Fruit fly (Drosophila melanogaster) whole organism, embryonic: ENCODE results near the gene CG14054.

Experiments
- BtbVII ChIP-seq: fragments of 200-800 bp; sonication (Bioruptor generic); optimal IDR thresholded peaks from 3 replicates; lab custom pipeline; 2017; ENCODE audit warnings: missing biosample characterization, mild to moderate bottlenecking, missing genetic modification characterization
- CG11093 ChIP-seq: fragments of 200-800 bp; sonication (Bioruptor generic); IDR thresholded peaks from 3 replicates; pipeline ENCODE4 v1.3.6; 2022; ENCODE audit warnings: missing biosample characterization, missing genetic modification characterization
- CG11247 ChIP-seq: fragments of 200-800 bp; sonication (Bioruptor generic); IDR thresholded peaks from 2 replicates; pipeline ENCODE4 v1.3.6; 2022; ENCODE audit warnings: missing biosample characterization, missing genetic modification characterization
- CG11723 ChIP-seq: fragments of 200-800 bp; sonication (Bioruptor generic); optimal IDR thresholded peaks from 2 replicates; lab custom pipeline; 2017; ENCODE audit warnings: missing biosample characterization, mild to moderate bottlenecking, missing genetic modification characterization
- CG12155 ChIP-seq: fragments of 200-800 bp; sonication (Bioruptor generic); optimal IDR thresholded peaks from 3 replicates; lab custom pipeline; 2016; ENCODE audit warnings: missing biosample characterization, missing genetic modification characterization
- CG16813 ChIP-seq: fragments of 200-800 bp; sonication (Bioruptor generic); IDR thresholded peaks from 3 replicates; pipeline ENCODE4 v1.3.6; 2022; ENCODE audit warnings: missing biosample characterization, missing genetic modification characterization; ENCODE audit not compliant: partially characterized antibody
- CG17802 ChIP-seq: fragments of 200-800 bp; sonication (Bioruptor generic); optimal IDR thresholded peaks from 2 replicates; lab custom pipeline; 2018; ENCODE audit warnings: missing biosample characterization, mild to moderate bottlenecking, missing genetic modification characterization, moderate library complexity
- CG18619 ChIP-seq: fragments of 200-800 bp; sonication (Bioruptor generic); optimal IDR thresholded peaks from 3 replicates; lab custom pipeline; 2017; ENCODE audit warnings: missing biosample characterization, mild to moderate bottlenecking, missing genetic modification characterization
- CG30020 ChIP-seq: fragments of 200-800 bp; optimal IDR thresholded peaks from 2 replicates; lab custom pipeline; 2019; ENCODE audit warnings: missing biosample characterization, mild to moderate bottlenecking, missing genetic modification characterization, moderate library complexity
- CG3163 ChIP-seq: fragments of 200-800 bp; sonication (Bioruptor generic); optimal IDR thresholded peaks from 3 replicates; lab custom pipeline; 2016; ENCODE audit warnings: missing biosample characterization, missing genetic modification characterization
- CG3995 ChIP-seq: fragments of 200-800 bp; sonication (Bioruptor generic); optimal IDR thresholded peaks from 3 replicates; lab custom pipeline; 2016; ENCODE audit warnings: missing biosample characterization, missing genetic modification characterization
- CG43689 ChIP-seq: fragments of 200-800 bp; sonication (Bioruptor generic); IDR thresholded peaks from 2 replicates; pipeline ENCODE4 v1.3.6; 2022; ENCODE audit warnings: missing biosample characterization, missing genetic modification characterization
- CG4730 ChIP-seq: fragments of 200-800 bp; sonication (Bioruptor generic); IDR thresholded peaks from 2 replicates; pipeline ENCODE4 v1.3.6; 2022; ENCODE audit warnings: missing biosample characterization, missing genetic modification characterization
- CG8089 ChIP-seq: fragments of 200-800 bp; sonication (Bioruptor generic); optimal IDR thresholded peaks from 3 replicates; lab custom pipeline; 2016; ENCODE audit warnings: missing biosample characterization, missing genetic modification characterization
- CoRest ChIP-seq: fragments of 200-800 bp; sonication (Bioruptor generic); optimal IDR thresholded peaks from 3 replicates; lab custom pipeline; 2018; ENCODE audit warnings: missing biosample characterization, mild to moderate bottlenecking, missing genetic modification characterization, moderate library complexity
- Dfd ChIP-seq, 2 experiments: fragments of >200 bp; optimal IDR thresholded peaks; 2 replicates each; lab custom pipeline; 2017; ENCODE audit warnings: missing biosample characterization in 2 of 2, missing genetic modification characterization in 2 of 2
- E2f2 ChIP-seq: fragments of 200-800 bp; sonication (Bioruptor generic); IDR thresholded peaks from 2 replicates; pipeline ENCODE4 v1.3.6; 2022; ENCODE audit warnings: missing biosample characterization, missing genetic modification characterization
- Elba2 ChIP-seq: fragments of 200-800 bp; sonication (Bioruptor generic); optimal IDR thresholded peaks from 3 replicates; lab custom pipeline; 2016; ENCODE audit warnings: missing biosample characterization, missing genetic modification characterization
- Max ChIP-seq: fragments of 200-800 bp; sonication (Bioruptor generic); optimal IDR thresholded peaks from 2 replicates; lab custom pipeline; 2016; ENCODE audit warnings: missing biosample characterization, mild to moderate bottlenecking, missing genetic modification characterization
- Mes4 ChIP-seq: fragments of 200-800 bp; sonication (Bioruptor generic); optimal IDR thresholded peaks from 2 replicates; lab custom pipeline; 2016; ENCODE audit warnings: missing biosample characterization, missing genetic modification characterization
- NFAT ChIP-seq: fragments of 200-800 bp; sonication (Bioruptor generic); IDR thresholded peaks from 2 replicates; pipeline ENCODE4 v1.3.6; 2022; ENCODE audit warnings: missing biosample characterization, missing genetic modification characterization
- Nf-YA ChIP-seq: fragments of 200-800 bp; sonication (Bioruptor generic); IDR thresholded peaks from 2 replicates; pipeline ENCODE4 v1.3.6; 2022; ENCODE audit warnings: missing biosample characterization, missing genetic modification characterization
- Ptx1 ChIP-seq: fragments of 200-800 bp; sonication (Bioruptor generic); IDR thresholded peaks from 2 replicates; pipeline ENCODE4 v1.3.6; 2022; ENCODE audit warnings: missing biosample characterization, missing genetic modification characterization
- Rx ChIP-seq: fragments of 200-800 bp; sonication (Bioruptor generic); IDR thresholded peaks from 2 replicates; pipeline ENCODE4 v1.3.6; 2022; ENCODE audit warnings: missing biosample characterization, missing genetic modification characterization
- TFAM ChIP-seq: fragments of 200-800 bp; sonication (Bioruptor generic); optimal IDR thresholded peaks from 2 replicates; lab custom pipeline; 2017; ENCODE audit warnings: missing biosample characterization, missing genetic modification characterization, inconsistent platforms
- Taf1 ChIP-seq: fragments of 200-800 bp; sonication (Bioruptor generic); IDR thresholded peaks from 2 replicates; pipeline ENCODE4 v1.3.6; 2022; ENCODE audit warnings: missing biosample characterization, missing genetic modification characterization
- Xrp1 ChIP-seq: fragments of 200-800 bp; sonication (Bioruptor generic); IDR thresholded peaks from 2 replicates; pipeline ENCODE4 v1.3.6; 2022; ENCODE audit warnings: missing biosample characterization, missing genetic modification characterization
- ase ChIP-seq: fragments of 200-800 bp; sonication (Bioruptor generic); IDR thresholded peaks from 3 replicates; pipeline ENCODE4 v1.3.6; 2022; ENCODE audit warnings: missing biosample characterization, missing genetic modification characterization
- ci ChIP-seq: fragments of 200-800 bp; sonication (Bioruptor generic); IDR thresholded peaks from 3 replicates; pipeline ENCODE4 v1.3.6; 2022; ENCODE audit warnings: missing biosample characterization, missing genetic modification characterization
- cwo ChIP-seq: fragments of 200-800 bp; sonication (Bioruptor generic); optimal IDR thresholded peaks from 3 replicates; lab custom pipeline; 2017; ENCODE audit warnings: missing biosample characterization, missing genetic modification characterization, mild to moderate bottlenecking, moderate library complexity, missing genetic modification reagents
- dm ChIP-seq: fragments of 200-800 bp; sonication (Bioruptor generic); optimal IDR thresholded peaks from 3 replicates; lab custom pipeline; 2016; ENCODE audit warnings: missing biosample characterization, missing genetic modification characterization
- ems ChIP-seq: fragments of 200-800 bp; sonication (Bioruptor generic); optimal IDR thresholded peaks from 3 replicates; lab custom pipeline; 2016; ENCODE audit warnings: missing biosample characterization, missing genetic modification characterization
- en ChIP-seq: fragments of 200-800 bp; sonication (Bioruptor generic); optimal IDR thresholded peaks from 2 replicates; lab custom pipeline; 2016; ENCODE audit warnings: missing biosample characterization, missing genetic modification characterization
- esg ChIP-seq: fragments of 200-800 bp; sonication (Bioruptor generic); conservative IDR thresholded peaks from 2 replicates; pipeline ENCODE4 v1.3.6; 2022; ENCODE audit warnings: missing biosample characterization, missing genetic modification characterization
- fru ChIP-seq: fragments of >200 bp; optimal IDR thresholded peaks from 2 replicates; lab custom pipeline; 2017
- gce ChIP-seq: fragments of 200-800 bp; sonication (Bioruptor generic); IDR thresholded peaks from 3 replicates; pipeline ENCODE4 v1.3.6; 2022; ENCODE audit warnings: missing biosample characterization, missing genetic modification characterization
- gro ChIP-seq: fragments of 200-800 bp; sonication (Bioruptor generic); optimal IDR thresholded peaks from 2 replicates; lab custom pipeline; 2016; ENCODE audit warnings: missing biosample characterization, missing genetic modification characterization
- jigr1 ChIP-seq: fragments of 200-800 bp; sonication (Bioruptor generic); IDR thresholded peaks from 3 replicates; pipeline ENCODE4 v1.3.6; 2022; ENCODE audit warnings: missing biosample characterization, missing genetic modification characterization
- jing ChIP-seq: fragments of 200-800 bp; sonication (Bioruptor generic); optimal IDR thresholded peaks from 2 replicates; lab custom pipeline; 2018; ENCODE audit warnings: missing biosample characterization, mild to moderate bottlenecking, missing genetic modification characterization
- lab ChIP-seq: fragments of 200-800 bp; sonication (Bioruptor generic); optimal IDR thresholded peaks from 3 replicates; lab custom pipeline; 2017; ENCODE audit warnings: missing biosample characterization, missing genetic modification characterization, mild to moderate bottlenecking, moderate library complexity, missing genetic modification reagents
- nau ChIP-seq: fragments of 200-800 bp; sonication (Bioruptor generic); optimal IDR thresholded peaks from 3 replicates; lab custom pipeline; 2017; ENCODE audit warnings: missing biosample characterization, mild to moderate bottlenecking, missing genetic modification characterization, missing genetic modification reagents
- p53 ChIP-seq: fragments of 200-800 bp; sonication (Bioruptor generic); optimal IDR thresholded peaks from 2 replicates; lab custom pipeline; 2016; ENCODE audit warnings: missing biosample characterization, missing genetic modification characterization
- pros ChIP-seq: fragments of 200-800 bp; sonication (Bioruptor generic); optimal IDR thresholded peaks from 3 replicates; lab custom pipeline; 2019; ENCODE audit warnings: missing biosample characterization, mild to moderate bottlenecking, missing genetic modification characterization, moderate library complexity
- sc ChIP-seq, 3 experiments: fragments of >200 bp in 2 of 3; fragments of 200-800 bp in 1 of 3; sonication (Bioruptor generic) in 1 of 3; optimal IDR thresholded peaks; 2 replicates in 2 of 3; 3 replicates in 1 of 3; lab custom pipeline; 2017; ENCODE audit warnings: mild to moderate bottlenecking in 1 of 3, missing biosample characterization in 1 of 3, missing genetic modification characterization in 1 of 3, missing genetic modification reagents in 1 of 3
- sens ChIP-seq: fragments of 200-800 bp; sonication (Bioruptor generic); peaks from one replicate; lab custom pipeline; 2016; ENCODE audit warnings: missing biosample characterization, missing genetic modification characterization
- sisA ChIP-seq: fragments of 200-800 bp; sonication (Bioruptor generic); IDR thresholded peaks from 2 replicates; pipeline ENCODE4 v1.3.6; 2022; ENCODE audit warnings: missing biosample characterization, missing genetic modification characterization
- tin ChIP-seq: fragments of 200-800 bp; sonication (Bioruptor generic); optimal IDR thresholded peaks from 3 replicates; lab custom pipeline; 2016; ENCODE audit warnings: missing biosample characterization, missing genetic modification characterization
- tna ChIP-seq: fragments of 200-800 bp; sonication (Bioruptor generic); IDR thresholded peaks from 2 replicates; pipeline ENCODE4 v1.3.6; 2022; ENCODE audit warnings: missing biosample characterization, missing genetic modification characterization; ENCODE audit not compliant: partially characterized antibody
- trem ChIP-seq: fragments of 200-800 bp; optimal IDR thresholded peaks from 3 replicates; lab custom pipeline; 2019; ENCODE audit warnings: missing biosample characterization, mild to moderate bottlenecking, missing genetic modification characterization, moderate library complexity
- usp ChIP-seq: fragments of >200 bp; optimal IDR thresholded peaks from 2 replicates; lab custom pipeline; 2017; ENCODE audit warnings: missing biosample characterization, missing genetic modification characterization
- vnd ChIP-seq: fragments of 200-800 bp; sonication (Bioruptor generic); IDR thresholded peaks from 3 replicates; pipeline ENCODE4 v1.3.6; 2022; ENCODE audit warnings: missing biosample characterization, missing genetic modification characterization; ENCODE audit not compliant: partially characterized antibody

The CG14054 gene

DNA sequence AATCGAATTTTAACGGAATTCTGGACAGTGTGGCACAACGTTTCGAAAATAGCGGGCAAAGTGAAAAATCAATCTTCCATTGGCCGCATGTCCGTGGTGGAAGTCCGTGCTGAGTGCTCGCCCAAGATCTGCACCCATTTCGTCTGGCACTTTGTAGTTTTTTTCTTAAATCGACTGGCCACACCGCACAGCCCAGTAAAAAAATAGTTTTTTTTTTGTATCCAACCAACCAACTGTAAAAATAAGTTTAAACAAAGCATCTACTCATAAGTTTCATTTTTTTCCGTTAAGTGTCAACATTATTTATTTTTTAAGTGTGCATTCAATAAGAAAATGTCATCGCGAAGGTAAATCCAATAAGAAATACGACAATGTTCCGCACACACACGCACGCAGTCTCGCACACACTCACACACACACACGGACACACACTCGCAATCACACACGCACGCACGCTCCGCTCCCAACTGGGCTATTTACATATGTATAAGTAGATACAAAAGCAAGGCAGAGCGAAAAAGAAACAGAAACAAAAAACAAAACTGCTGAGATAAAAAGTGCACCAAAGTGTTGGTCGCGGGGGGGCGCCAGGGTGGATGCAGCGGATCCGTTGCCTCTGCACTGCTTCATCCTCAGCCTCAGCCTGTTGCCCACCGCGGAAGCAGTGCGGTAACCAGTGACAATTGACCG, 28.1 kb upstream of the CG14054 start, which contains the start of gene csw (continued):
- TF ChIP-seq Dfd (GFP tag; optimal IDR thresholded peaks at IDR 0.05; lab: Kevin White, UChicago) (no peak), jing (no peak), Xrp1 (GFP tag; lab: Robert Waterston, UW) (peak; percentile 14; the same call in 1 of the 2 replicates), CG11723 (GFP tag; lab: Kevin White, UChicago) (no peak), sc (optimal IDR thresholded peaks at IDR 0.05; lab: Kevin White, UChicago) (no peak), sc (GFP tag; optimal IDR thresholded peaks at IDR 0.05; lab: Kevin White, UChicago) (no peak), tna (GFP tag; lab: Robert Waterston, UW) (no peak), gro (peak; percentile 71), CG4730 (GFP tag; lab: Robert Waterston, UW) (no peak), dm (GFP tag; lab: Kevin White, UChicago) (peak; percentile 65), CG3995 (peak; percentile 20), fru (lab: Kevin White, UChicago) (no peak), cwo (GFP tag; lab: Kevin White, UChicago) (no peak), CoRest (tag; lab: Kevin White, UChicago) (peak; percentile 57), CG43689 (GFP tag; lab: Robert Waterston, UW) (no peak), ci (GFP tag; lab: Robert Waterston, UW) (peak; percentile 65; the same call in 1 of the 3 replicates), en (GFP tag; lab: Kevin White, UChicago) (no peak), Mes4 (GFP tag; lab: Kevin White, UChicago) (no peak), esg (GFP tag; lab: Robert Waterston, UW) (no peak), Elba2 (GFP tag; lab: Kevin White, UChicago) (peak; percentile 92), ase (GFP tag; lab: Robert Waterston, UW) (no peak), sisA (GFP tag; lab: Robert Waterston, UW) (peak; percentile 27; the same call in 1 of the 2 replicates), usp (GFP tag; lab: Kevin White, UChicago) (no peak), pros (GFP tag; lab: Kevin White, UChicago) (no peak), CG3163 (GFP tag; lab: Kevin White, UChicago) (peak; percentile 47), vnd (GFP tag; lab: Robert Waterston, UW) (no peak), CG12155 (GFP tag; lab: Kevin White, UChicago) (peak; percentile 47), CG17802 (tag; lab: Kevin White, UChicago) (no peak), CG11093 (GFP tag; lab: Robert Waterston, UW) (no peak), E2f2 (GFP tag; lab: Robert Waterston, UW) (peak; percentile 83), Rx (GFP tag; lab: Robert Waterston, UW) (peak; percentile 37; the same call in 1 of the 2 replicates), CG8089 (GFP tag; lab: Kevin White, UChicago) (no peak), sens (GFP tag; lab: Kevin White, UChicago) (peak; percentile 76), NFAT (GFP tag; lab: Robert Waterston, UW) (0 out of 2 replicates have a peak, but pooled peaks have one; percentile 14), p53 (GFP tag; lab: Kevin White, UChicago) (peak; percentile 42), trem (tag; lab: Kevin White, UChicago) (peak; percentile 41), CG18619 (GFP tag; lab: Kevin White, UChicago) (peak; percentile 29), CG11247 (no peak; the same call in 1 of the 2 replicates), TFAM (no peak), tin (GFP tag; lab: Kevin White, UChicago) (peak; percentile 18), gce (GFP tag; lab: Robert Waterston, UW) (no peak), Ptx1 (GFP tag; lab: Robert Waterston, UW) (no peak), CG16813 (no peak), jigr1 (GFP tag; lab: Robert Waterston, UW) (no peak), nau (GFP tag; lab: Kevin White, UChicago) (no peak), lab (GFP tag; lab: Kevin White, UChicago) (peak; percentile 3), Max (GFP tag; lab: Kevin White, UChicago) (no peak), Nf-YA (GFP tag; lab: Robert Waterston, UW) (no peak), Taf1 (GFP tag; lab: Robert Waterston, UW) (no peak), CG30020 (tag; lab: Kevin White, UChicago) (no peak), ems (peak; percentile 34), BtbVII (GFP tag; lab: Kevin White, UChicago) (no peak)
